Worm (Caenorhabditis elegans): ENCODE measurements around the gene C03B1.6.

Gene C03B1.6

ce11 chrX:6369717-6370116, 19.6 kb downstream of the C03B1.6 start, which contains the start of gene C03B1.2:
Gene C03B1.2, plus strand, starts transcription at chrX:6370017.
- TF ChIP-seq egl-27 (tag; optimal IDR thresholded peaks at IDR 0.05): no peak
- TF ChIP-seq ets-5 (GFP tag; IDR thresholded peaks at IDR 0.05): no peak
- TF ChIP-seq nhr-71 (tag; optimal IDR thresholded peaks at IDR 0.05): no peak
- TF ChIP-seq lir-3 (tag; optimal IDR thresholded peaks at IDR 0.05; ENCODE audit: poor library complexity): no peak
- no peak for TF ChIP-seq C34B4.2 (tag; optimal IDR thresholded peaks at IDR 0.05)

- TF ChIP-seq egl-13 (tag; optimal IDR thresholded peaks at IDR 0.05) (peak; percentile 70), mdl-1 (tag; optimal IDR thresholded peaks at IDR 0.05) (peak in 1 of 2 experiments; percentile 65), fkh-8 (tag; optimal IDR thresholded peaks at IDR 0.05) (peak; percentile 29), nhr-85 (tag) (peak; percentile 45), lin-35 (GFP tag; optimal IDR thresholded peaks at IDR 0.05) (peak in 1 of 2 experiments; percentile 67), rnt-1 (tag; optimal IDR thresholded peaks at IDR 0.05) (peak; percentile 60), nhr-71 (tag; optimal IDR thresholded peaks at IDR 0.05) (peak; percentile 73), mep-1 (tag; optimal IDR thresholded peaks at IDR 0.05) (peak; percentile 46), nhr-19 (GFP tag; conservative IDR thresholded peaks at IDR 0.05) (peak; percentile 58), nhr-20 (tag; optimal IDR thresholded peaks at IDR 0.05) (peak; percentile 69), lin-13 (GFP tag; optimal IDR thresholded peaks at IDR 0.05) (no peak), ama-1 (optimal IDR thresholded peaks at IDR 0.05) (no peak), ceh-8 (GFP tag; optimal IDR thresholded peaks at IDR 0.05) (no peak), sox-4 (tag; optimal IDR thresholded peaks at IDR 0.05) (peak; percentile 21), C16A3.4 (tag; optimal IDR thresholded peaks at IDR 0.05) (peak; percentile 42), dpl-1 (GFP tag; optimal IDR thresholded peaks at IDR 0.05) (peak in 1 of 3 experiments; percentile 1), elt-3 (tag; optimal IDR thresholded peaks at IDR 0.05) (peak in 1 of 6 experiments; percentile 60), nhr-47 (tag; optimal IDR thresholded peaks at IDR 0.05) (peak; percentile 77), unc-130 (tag; optimal IDR thresholded peaks at IDR 0.05) (peak; percentile 41), tbx-2 (tag; optimal IDR thresholded peaks at IDR 0.05) (peak; percentile 41), swsn-7 (tag; optimal IDR thresholded peaks at IDR 0.05) (peak; percentile 66), unc-86 (tag; optimal IDR thresholded peaks at IDR 0.05) (peak; percentile 20), efl-1 (optimal IDR thresholded peaks at IDR 0.05) (no peak), efl-1 (GFP tag; optimal IDR thresholded peaks at IDR 0.05 in 1 of 2) (peak; percentile 21 to 81), nhr-237 (tag; optimal IDR thresholded peaks at IDR 0.05) (no peak), snu-23 (GFP tag; optimal IDR thresholded peaks at IDR 0.05) (peak; percentile 75), fkh-10 (GFP tag; optimal IDR thresholded peaks at IDR 0.05) (peak; percentile 28), lsy-2 (tag; optimal IDR thresholded peaks at IDR 0.05) (peak; percentile 24 to 51), lin-14 (GFP tag; optimal IDR thresholded peaks at IDR 0.05) (peak; percentile 63), irx-1 (tag; optimal IDR thresholded peaks at IDR 0.05) (peak; percentile 49), lir-3 (tag; optimal IDR thresholded peaks at IDR 0.05; ENCODE audit: poor library complexity) (peak; percentile 46), nhr-90 (tag; optimal IDR thresholded peaks at IDR 0.05; ENCODE audit: poor library complexity) (peak; percentile 59), mab-9 (GFP tag; IDR thresholded peaks at IDR 0.05) (no peak), sup-37 (GFP tag; optimal IDR thresholded peaks at IDR 0.05) (no peak), dsc-1 (tag; optimal IDR thresholded peaks at IDR 0.05) (peak; percentile 78), ceh-82 (tag; optimal IDR thresholded peaks at IDR 0.05) (peak; percentile 21 to 30 (median 25)), jun-1 (tag; optimal IDR thresholded peaks at IDR 0.05) (no peak), unc-62 (GFP tag; optimal IDR thresholded peaks at IDR 0.05) (no peak), hlh-4 (tag; optimal IDR thresholded peaks at IDR 0.05) (no peak), xbp-1 (tag; optimal IDR thresholded peaks at IDR 0.05) (peak; percentile 74), skn-1 (tag; optimal IDR thresholded peaks at IDR 0.05) (peak; percentile 35), nhr-77 (tag; optimal IDR thresholded peaks at IDR 0.05) (peak; percentile 41)
These were observed 21.3 kb downstream of the C03B1.6 start for ce11 chrX:6371192-6372116.
